Worm (Caenorhabditis elegans): Measurements from ENCODE around the gene R07E4.5.
A peak's percentile ranks its signal among the peaks of the same experiment; 100 is the strongest.

The R07E4.5 gene

ce11 chrX:5976206-5976960 lies 23.4 kb upstream of the R07E4.5 start (continued):
- no peak for TF ChIP-seq ceh-82 (tag; optimal IDR thresholded peaks at IDR 0.05)
- TF ChIP-seq zip-11 (GFP tag; IDR thresholded peaks at IDR 0.05) = no peak
- no peak for TF ChIP-seq ces-1 (GFP tag; optimal IDR thresholded peaks at IDR 0.05)
- TF ChIP-seq unc-62 (GFP tag; optimal IDR thresholded peaks at IDR 0.05 in 1 of 2) = no peak
- no peak for TF ChIP-seq unc-62 (tag; optimal IDR thresholded peaks at IDR 0.05)
- TF ChIP-seq snpc-1.2 (GFP tag; IDR thresholded peaks at IDR 0.05) = no peak
- TF ChIP-seq nhr-76 (tag; optimal IDR thresholded peaks at IDR 0.05) = no peak
- TF ChIP-seq zip-2 (tag; optimal IDR thresholded peaks at IDR 0.05) = no peak
- no peak for TF ChIP-seq gei-8 (GFP tag; optimal IDR thresholded peaks at IDR 0.05)
- TF ChIP-seq tag-97 (GFP tag; IDR thresholded peaks at IDR 0.05) = no peak
- no peak for TF ChIP-seq F49E8.2 (tag; optimal IDR thresholded peaks at IDR 0.05; ENCODE audit: borderline replicate concordance)
- peak; percentile 39; the same call in 1 of the 2 replicates for TF ChIP-seq hmg-1.1 (GFP tag; IDR thresholded peaks at IDR 0.05)
- TF ChIP-seq egl-43 (GFP tag; IDR thresholded peaks at IDR 0.05) = 0 out of 2 replicates have a peak, but pooled peaks have one; percentile 42
- TF ChIP-seq mep-1 (tag; optimal IDR thresholded peaks at IDR 0.05) = peak; percentile 53
- TF ChIP-seq spr-3 (GFP tag; optimal IDR thresholded peaks at IDR 0.05) = no peak
- no peak for TF ChIP-seq fos-1 (tag; optimal IDR thresholded peaks at IDR 0.05)
- no peak for TF ChIP-seq ztf-11 (tag; optimal IDR thresholded peaks at IDR 0.05)
- no peak for TF ChIP-seq nhr-10 (tag; optimal IDR thresholded peaks at IDR 0.05)
- peak; percentile 24; the same call in 1 of the 2 replicates for TF ChIP-seq pha-4 (GFP tag; IDR thresholded peaks at IDR 0.05)
- TF ChIP-seq pha-4 (tag; optimal IDR thresholded peaks at IDR 0.05) = no peak
- TF ChIP-seq dmd-8 (GFP tag; IDR thresholded peaks at IDR 0.05) = no peak
- TF ChIP-seq nhr-48 (tag; optimal IDR thresholded peaks at IDR 0.05) = peak; percentile 2

- TF ChIP-seq zfp-3 (GFP tag; conservative IDR thresholded peaks at IDR 0.05) = no peak
- peak; percentile 58 for TF ChIP-seq nhr-28 (tag; optimal IDR thresholded peaks at IDR 0.05)
- TF ChIP-seq mdt-29 (GFP tag; IDR thresholded peaks at IDR 0.05) = no peak
- TF ChIP-seq lin-1 (GFP tag; IDR thresholded peaks at IDR 0.05) = no peak
- TF ChIP-seq T20F7.1 (GFP tag; optimal IDR thresholded peaks at IDR 0.05) = no peak
- 0 out of 2 replicates have a peak, but pooled peaks have one; percentile 31 for TF ChIP-seq php-3 (GFP tag; IDR thresholded peaks at IDR 0.05)
- TF ChIP-seq daf-16 (GFP tag; optimal IDR thresholded peaks at IDR 0.05) = no peak
- peak; percentile 21 for TF ChIP-seq daf-16 (tag; optimal IDR thresholded peaks at IDR 0.05)
Observed at ce11 chrX:5975726-5976125, 22.8 kb upstream of the R07E4.5 start.

ce11 chrX:5975228-5975627 lies 22.3 kb upstream of the R07E4.5 start:
- TF ChIP-seq nhr-41 (GFP tag; IDR thresholded peaks at IDR 0.05) = no peak
- TF ChIP-seq aha-1 (tag) = peak; percentile 72
- TF ChIP-seq pqm-1 (tag; optimal IDR thresholded peaks at IDR 0.05) = no peak
- TF ChIP-seq F10B5.3 (tag; optimal IDR thresholded peaks at IDR 0.05) = no peak

- TF ChIP-seq nhr-25 (tag; optimal IDR thresholded peaks at IDR 0.05; ENCODE audit: borderline replicate concordance, insufficient read depth) (no peak), ceh-20 (GFP tag; IDR thresholded peaks at IDR 0.05) (peak; percentile 69; the same call in 1 of the 2 replicates), lin-13 (GFP tag; optimal IDR thresholded peaks at IDR 0.05) (no peak), mep-1 (tag; optimal IDR thresholded peaks at IDR 0.05) (no peak), tag-97 (GFP tag; IDR thresholded peaks at IDR 0.05) (no peak), set-16 (GFP tag; IDR thresholded peaks at IDR 0.05) (no peak), sdz-12 (GFP tag; optimal IDR thresholded peaks at IDR 0.05) (no peak), dmd-9 (GFP tag; IDR thresholded peaks at IDR 0.05) (no peak), vab-7 (GFP tag; IDR thresholded peaks at IDR 0.05) (no peak), zfp-2 (tag; optimal IDR thresholded peaks at IDR 0.05) (no peak), nhr-41 (GFP tag; IDR thresholded peaks at IDR 0.05) (no peak), tra-1 (GFP tag; IDR thresholded peaks at IDR 0.05) (no peak), nhr-77 (tag; optimal IDR thresholded peaks at IDR 0.05) (no peak), egl-43 (GFP tag; IDR thresholded peaks at IDR 0.05) (no peak), unc-39 (tag; optimal IDR thresholded peaks at IDR 0.05) (no peak), aha-1 (tag) (peak; percentile 55), mdt-29 (GFP tag; IDR thresholded peaks at IDR 0.05) (no peak), R02D3.7 (tag; optimal IDR thresholded peaks at IDR 0.05) (no peak)
Observed at ce11 chrX:5972212-5972611, 19.2 kb upstream of the R07E4.5 start.

All from whole organism, L4 larva.